Fruit fly (Drosophila melanogaster): ENCODE measurements around the gene CG32485.

dm6 chr3L:3060054-3060979, 10.2 kb downstream of the CG32485 start:
- peak; percentile 99 for TF ChIP-seq tai (GFP tag; optimal IDR thresholded peaks at IDR 0.05)
- TF ChIP-seq Rel (GFP tag; optimal IDR thresholded peaks at IDR 0.05): peak; percentile 99
- peak; percentile 92 for TF ChIP-seq Rel (tag; optimal IDR thresholded peaks at IDR 0.05)
- TF ChIP-seq psq (GFP tag; optimal IDR thresholded peaks at IDR 0.05): peak; percentile 99
- TF ChIP-seq foxo (GFP tag; optimal IDR thresholded peaks at IDR 0.05): peak; percentile 99 to 100
- TF ChIP-seq h (GFP tag; optimal IDR thresholded peaks at IDR 0.05): peak; percentile 100
- no peak for TF ChIP-seq Hr78 (GFP tag; optimal IDR thresholded peaks at IDR 0.05)
- no peak for TF ChIP-seq Dif (GFP tag; optimal IDR thresholded peaks at IDR 0.05; ENCODE audit: partially characterized antibody)
- TF ChIP-seq Abd-B (GFP tag; optimal IDR thresholded peaks at IDR 0.05): no peak
- TF ChIP-seq Myc (optimal IDR thresholded peaks at IDR 0.05): no peak
- peak; percentile 98 for TF ChIP-seq brk (GFP tag; optimal IDR thresholded peaks at IDR 0.05)
- peak; percentile 98 for TF ChIP-seq dsf (GFP tag; optimal IDR thresholded peaks at IDR 0.05; ENCODE audit: borderline replicate concordance)
- peak; percentile 89 for TF ChIP-seq Vsx2 (GFP tag; optimal IDR thresholded peaks at IDR 0.05; ENCODE audit: partially characterized antibody)
- TF ChIP-seq CrebA (GFP tag; optimal IDR thresholded peaks at IDR 0.05; ENCODE audit: borderline replicate concordance): no peak
- no peak for TF ChIP-seq usp (GFP tag; optimal IDR thresholded peaks at IDR 0.05)
